Worm (Caenorhabditis elegans) whole organism, L3 larva: ENCODE data around the gene C36E8.6.
A peak's percentile ranks its signal among the peaks of the same experiment; 100 is the strongest.

ENCODE experiments used
- R02D3.7 ChIP-seq: fragments of 150-350 bp; optimal IDR thresholded peaks from 2 replicates; lab custom pipeline; 2014; ENCODE audit warnings: missing biosample characterization, missing genetic modification characterization
- ZK546.5 ChIP-seq: sonication (generic microtip); optimal IDR thresholded peaks from 2 replicates; lab custom pipeline; 2017; ENCODE audit warnings: missing biosample characterization, missing genetic modification characterization
- aly-2 ChIP-seq: fragments of 150-350 bp; optimal IDR thresholded peaks from 2 replicates; lab custom pipeline; 2014; ENCODE audit warnings: missing biosample characterization, missing genetic modification characterization
- ama-1 ChIP-seq: fragments of 150-350 bp; optimal IDR thresholded peaks from 2 replicates; lab custom pipeline; 2018
- ceh-16 ChIP-seq: sonication (generic microtip); optimal IDR thresholded peaks from 2 replicates; lab custom pipeline; 2017; ENCODE audit warnings: missing biosample characterization, missing genetic modification characterization
- ceh-28 ChIP-seq: fragments of 150-350 bp; optimal IDR thresholded peaks from 2 replicates; lab custom pipeline; 2014; ENCODE audit warnings: missing biosample characterization, missing genetic modification reagents, missing genetic modification characterization
- ceh-9 ChIP-seq: sonication (generic microtip); optimal IDR thresholded peaks from 2 replicates; lab custom pipeline; 2018; ENCODE audit warnings: missing biosample characterization, missing genetic modification characterization
- daf-12 ChIP-seq: fragments of 150-350 bp; optimal IDR thresholded peaks from 2 replicates; lab custom pipeline; 2014; ENCODE audit warnings: missing biosample characterization, missing genetic modification reagents, missing genetic modification characterization
- egl-27 ChIP-seq: sonication (generic microtip); optimal IDR thresholded peaks from 4 replicates; lab custom pipeline; 2017; ENCODE audit warnings: missing biosample characterization, missing genetic modification reagents, missing genetic modification characterization
- egl-5 ChIP-seq: fragments of 150-350 bp; optimal IDR thresholded peaks from 2 replicates; lab custom pipeline; 2017; ENCODE audit warnings: missing biosample characterization, missing genetic modification reagents, missing genetic modification characterization, inconsistent platforms
- elt-1 ChIP-seq: fragments of 150-350 bp; optimal IDR thresholded peaks from 2 replicates; lab custom pipeline; 2014; ENCODE audit warnings: missing biosample characterization, missing genetic modification characterization
- elt-2 ChIP-seq: sonication (generic microtip); optimal IDR thresholded peaks from 2 replicates; lab custom pipeline; 2016; ENCODE audit warnings: missing genetic modification reagents, mild to moderate bottlenecking, missing genetic modification characterization, missing compliant biosample characterization
- elt-3 ChIP-seq, 3 experiments: fragments of 150-350 bp in 1 of 3; sonication (generic microtip) in 2 of 3; optimal IDR thresholded peaks; 2 replicates in 2 of 3; 4 replicates in 1 of 3; lab custom pipeline; 2014 to 2017; ENCODE audit warnings: missing biosample characterization in 3 of 3, missing genetic modification characterization in 3 of 3
- eor-1 ChIP-seq, 2 experiments: fragments of 150-350 bp; optimal IDR thresholded peaks; 2 replicates each; lab custom pipeline; 2014 to 2018; ENCODE audit warnings: missing biosample characterization in 2 of 2, missing genetic modification characterization in 2 of 2
- fkh-10 ChIP-seq: sonication (generic microtip); optimal IDR thresholded peaks from 2 replicates; lab custom pipeline; 2017; ENCODE audit warnings: missing biosample characterization, missing genetic modification reagents, missing genetic modification characterization
- fkh-2 ChIP-seq: fragments of 150-350 bp; optimal IDR thresholded peaks from 2 replicates; lab custom pipeline; 2014; ENCODE audit warnings: missing biosample characterization, missing genetic modification reagents, missing genetic modification characterization
- fos-1 ChIP-seq: fragments of 150-350 bp; optimal IDR thresholded peaks from 2 replicates; lab custom pipeline; 2014; ENCODE audit warnings: missing biosample characterization, missing genetic modification characterization
- hmg-11 ChIP-seq: sonication (generic microtip); optimal IDR thresholded peaks from 2 replicates; lab custom pipeline; 2016; ENCODE audit warnings: missing genetic modification characterization, missing compliant biosample characterization
- jun-1 ChIP-seq: fragments of 150-350 bp; optimal IDR thresholded peaks from 2 replicates; lab custom pipeline; 2014; ENCODE audit warnings: missing biosample characterization, missing genetic modification reagents, missing genetic modification characterization
- lin-15B ChIP-seq: fragments of 150-350 bp; optimal IDR thresholded peaks from 2 replicates; lab custom pipeline; 2014; ENCODE audit warnings: missing biosample characterization, missing genetic modification characterization
- lin-39 ChIP-seq: fragments of 150-350 bp; optimal IDR thresholded peaks from 2 replicates; lab custom pipeline; 2018; ENCODE audit warnings: missing biosample characterization, missing genetic modification reagents, missing genetic modification characterization
- mdl-1 ChIP-seq: fragments of 150-350 bp; optimal IDR thresholded peaks from 2 replicates; lab custom pipeline; 2014; ENCODE audit warnings: missing biosample characterization, missing genetic modification characterization
- mml-1 ChIP-seq: fragments of 150-350 bp; sonication (generic microtip); optimal IDR thresholded peaks from 3 replicates; lab custom pipeline; 2014; ENCODE audit warnings: missing biosample characterization, missing genetic modification characterization
- nfya-1 ChIP-seq: sonication (generic microtip); optimal IDR thresholded peaks from 2 replicates; lab custom pipeline; 2017; ENCODE audit warnings: missing genetic modification characterization, mild to moderate bottlenecking, missing compliant biosample characterization, antibody characterized with exemption, moderate library complexity; ENCODE audit not compliant: insufficient read depth
- nhr-11 ChIP-seq: fragments of 150-350 bp; optimal IDR thresholded peaks from 2 replicates; lab custom pipeline; 2014; ENCODE audit warnings: missing biosample characterization, missing genetic modification characterization
- nhr-12 ChIP-seq: fragments of 150-350 bp; optimal IDR thresholded peaks from 2 replicates; lab custom pipeline; 2014; ENCODE audit warnings: missing biosample characterization, missing genetic modification characterization
- nhr-23 ChIP-seq: fragments of 150-350 bp; optimal IDR thresholded peaks from 2 replicates; lab custom pipeline; 2014; ENCODE audit warnings: missing biosample characterization, missing genetic modification reagents, missing genetic modification characterization
- nhr-237 ChIP-seq: fragments of 150-350 bp; optimal IDR thresholded peaks from 2 replicates; lab custom pipeline; 2014; ENCODE audit warnings: missing biosample characterization, missing genetic modification characterization
- nhr-25 ChIP-seq: sonication (generic microtip); optimal IDR thresholded peaks from 2 replicates; lab custom pipeline; 2017; ENCODE audit warnings: missing biosample characterization, missing genetic modification characterization
- nhr-28 ChIP-seq: fragments of 150-350 bp; optimal IDR thresholded peaks from 2 replicates; lab custom pipeline; 2014; ENCODE audit warnings: missing biosample characterization, missing genetic modification characterization
- nhr-43 ChIP-seq: sonication (generic microtip); optimal IDR thresholded peaks from 2 replicates; lab custom pipeline; 2016; ENCODE audit warnings: mild to moderate bottlenecking, missing genetic modification characterization, missing compliant biosample characterization; ENCODE audit not compliant: poor library complexity, severe bottlenecking
- nhr-67 ChIP-seq: fragments of 150-350 bp; optimal IDR thresholded peaks from 2 replicates; lab custom pipeline; 2014; ENCODE audit warnings: missing biosample characterization, missing genetic modification characterization
- nhr-76 ChIP-seq: fragments of 150-350 bp; sonication (generic microtip); optimal IDR thresholded peaks from 5 replicates; lab custom pipeline; 2014; ENCODE audit warnings: missing biosample characterization, missing genetic modification characterization
- nhr-77 ChIP-seq: fragments of 150-350 bp; optimal IDR thresholded peaks from 2 replicates; lab custom pipeline; 2014; ENCODE audit warnings: missing biosample characterization, missing genetic modification characterization
- pha-4 ChIP-seq: fragments of 150-350 bp; optimal IDR thresholded peaks from 2 replicates; lab custom pipeline; 2014; ENCODE audit warnings: missing biosample characterization, missing genetic modification reagents, missing genetic modification characterization
- pqm-1 ChIP-seq: fragments of 150-350 bp; optimal IDR thresholded peaks from 2 replicates; lab custom pipeline; 2017; ENCODE audit warnings: missing biosample characterization, missing genetic modification characterization, inconsistent platforms
- sea-2 ChIP-seq: fragments of 150-350 bp; sonication (generic microtip); optimal IDR thresholded peaks from 4 replicates; lab custom pipeline; 2014; ENCODE audit warnings: missing biosample characterization, missing genetic modification reagents, missing genetic modification characterization
- skn-1 ChIP-seq: fragments of 150-350 bp; optimal IDR thresholded peaks from 2 replicates; lab custom pipeline; 2014; ENCODE audit warnings: missing biosample characterization, missing genetic modification characterization
- snpc-4 ChIP-seq: fragments of 150-350 bp; optimal IDR thresholded peaks from 2 replicates; lab custom pipeline; 2014; ENCODE audit warnings: missing biosample characterization, missing genetic modification characterization
- tbx-2 ChIP-seq: sonication (generic microtip); optimal IDR thresholded peaks from 2 replicates; lab custom pipeline; 2016; ENCODE audit warnings: mild to moderate bottlenecking, missing genetic modification characterization, missing compliant biosample characterization
- unc-39 ChIP-seq: sonication (generic microtip); optimal IDR thresholded peaks from 4 replicates; lab custom pipeline; 2017; ENCODE audit warnings: missing biosample characterization, missing genetic modification characterization
- unc-62 ChIP-seq: fragments of 150-350 bp; sonication (generic microtip); optimal IDR thresholded peaks from 4 replicates; lab custom pipeline; 2014; ENCODE audit warnings: missing biosample characterization, missing genetic modification reagents, missing genetic modification characterization
- zag-1 ChIP-seq: fragments of 150-350 bp; optimal IDR thresholded peaks from 2 replicates; lab custom pipeline; 2014; ENCODE audit warnings: missing biosample characterization, missing genetic modification characterization
- ztf-11 ChIP-seq: fragments of 150-350 bp; optimal IDR thresholded peaks from 2 replicates; lab custom pipeline; 2014; ENCODE audit warnings: missing biosample characterization, missing genetic modification characterization
- ztf-4 ChIP-seq: fragments of 150-350 bp; optimal IDR thresholded peaks from 2 replicates; lab custom pipeline; 2014; ENCODE audit warnings: missing biosample characterization, missing genetic modification characterization

Gene C36E8.6

ce11 chrIII:3976291-3976690, 11.6 kb upstream of the C36E8.6 start, which contains the start of gene msi-1:
TSS of gene msi-1 (minus strand) at chrIII:3976391.
- TF ChIP-seq mml-1 (tag; lab: Kevin White, UChicago) (no peak), lin-15B (tag; lab: Kevin White, UChicago) (no peak), hmg-11 (peak; percentile 31), ztf-4 (tag; lab: Kevin White, UChicago) (no peak)

- no peak for TF ChIP-seq aly-2 (tag; lab: Kevin White, UChicago)
- TF ChIP-seq pha-4 (tag; lab: Kevin White, UChicago), result peak; percentile 5
- TF ChIP-seq fkh-10 (GFP tag; lab: Kevin White, UChicago), result no peak
- peak; percentile 26 for TF ChIP-seq elt-2
- TF ChIP-seq elt-1 (tag; lab: Kevin White, UChicago), result no peak
- TF ChIP-seq mdl-1 (tag; lab: Kevin White, UChicago), result no peak
- TF ChIP-seq nhr-76 (tag; lab: Kevin White, UChicago), result no peak
- TF ChIP-seq fkh-2 (tag; lab: Kevin White, UChicago), result no peak
- TF ChIP-seq egl-5, result no peak
- TF ChIP-seq fos-1, result no peak
Measured at ce11 chrIII:3976992-3977391, 10.9 kb upstream of the C36E8.6 start.

- no peak for TF ChIP-seq sea-2 (GFP tag; lab: Kevin White, UChicago)
- peak; percentile 46 for TF ChIP-seq nhr-25 (tag; lab: Kevin White, UChicago)
- peak; percentile 25 for TF ChIP-seq pha-4 (tag; lab: Kevin White, UChicago)
- TF ChIP-seq lin-39 (tag; lab: Kevin White, UChicago), result peak; percentile 38
- no peak for TF ChIP-seq snpc-4 (tag; lab: Kevin White, UChicago)
Measured at ce11 chrIII:3978438-3978837, 9.4 kb upstream of the C36E8.6 start.

ce11 chrIII:3979980-3980631, 7.8 kb upstream of the C36E8.6 start:
- TF ChIP-seq nhr-77 (tag; lab: Kevin White, UChicago) (no peak), pqm-1 (tag; lab: Kevin White, UChicago) (peak; percentile 26), daf-12 (tag; lab: Kevin White, UChicago) (no peak), fos-1 (no peak), eor-1 (tag; optimal IDR thresholded peaks at IDR 0.05; lab: Kevin White, UChicago) (no peak), nhr-67 (tag; lab: Kevin White, UChicago) (no peak), nhr-43 (tag; lab: Kevin White, UChicago) (no peak), R02D3.7 (no peak), ztf-11 (tag; lab: Kevin White, UChicago) (no peak), unc-39 (tag; lab: Kevin White, UChicago) (no peak), elt-3 (tag; optimal IDR thresholded peaks at IDR 0.05; lab: Kevin White, UChicago) (no peak), mml-1 (tag; lab: Kevin White, UChicago) (no peak), ZK546.5 (no peak), nhr-28 (tag; lab: Kevin White, UChicago) (no peak), ama-1 (lab: Kevin White, UChicago) (no peak), egl-27 (tag; lab: Kevin White, UChicago) (no peak), aly-2 (tag; lab: Kevin White, UChicago) (no peak), ceh-28 (tag; lab: Kevin White, UChicago) (peak; percentile 17), nfya-1 (tag; lab: Kevin White, UChicago) (peak; percentile 81), nhr-237 (tag; lab: Kevin White, UChicago) (no peak), ztf-4 (tag; lab: Kevin White, UChicago) (no peak), egl-5 (peak; percentile 85), skn-1 (tag; lab: Kevin White, UChicago) (peak; percentile 16), fkh-10 (GFP tag; lab: Kevin White, UChicago) (no peak), hmg-11 (peak; percentile 93), nhr-11 (tag; lab: Kevin White, UChicago) (no peak), lin-15B (tag; lab: Kevin White, UChicago) (peak; percentile 27), tbx-2 (no peak), snpc-4 (tag; lab: Kevin White, UChicago) (peak; percentile 72), lin-39 (tag; lab: Kevin White, UChicago) (peak; percentile 60), mdl-1 (tag; lab: Kevin White, UChicago) (peak; percentile 48), sea-2 (GFP tag; lab: Kevin White, UChicago) (no peak), nhr-23 (tag; lab: Kevin White, UChicago) (peak; percentile 29), unc-62 (GFP tag; lab: Kevin White, UChicago) (peak; percentile 41), jun-1 (tag; lab: Kevin White, UChicago) (no peak), zag-1 (no peak), elt-1 (tag; lab: Kevin White, UChicago) (no peak), nhr-25 (tag; lab: Kevin White, UChicago) (peak; percentile 14), ceh-16 (tag; lab: Kevin White, UChicago) (no peak), pha-4 (tag; lab: Kevin White, UChicago) (peak; percentile 79), fkh-2 (tag; lab: Kevin White, UChicago) (no peak), nhr-12 (tag; lab: Kevin White, UChicago) (no peak), ceh-9 (tag; lab: Kevin White, UChicago) (no peak)
